Worm (Caenorhabditis elegans) whole organism, midembryonic: Measurements from ENCODE around the gene srx-114.

Experiments used
- T22C8.4 ChIP-seq: fragments of 200-800 bp; sonication (Bioruptor generic); IDR thresholded peaks from 2 replicates; pipeline ENCODE4 v1.3.6; 2022; ENCODE audit warnings: missing genetic modification characterization, missing compliant biosample characterization
- cog-1 ChIP-seq: sonication (generic microtip); optimal IDR thresholded peaks from 2 replicates; lab custom pipeline; 2016; ENCODE audit warnings: missing genetic modification characterization, missing compliant biosample characterization
- flt-1 ChIP-seq: fragments of 200-800 bp; sonication (Bioruptor generic); IDR thresholded peaks from 2 replicates; pipeline ENCODE4 v1.3.6; 2022; ENCODE audit warnings: missing genetic modification characterization, missing compliant biosample characterization
- klf-2 ChIP-seq: fragments of 200-800 bp; sonication (Bioruptor generic); conservative IDR thresholded peaks from 2 replicates; pipeline ENCODE4 v1.3.6; 2022; ENCODE audit warnings: missing genetic modification reagents, missing genetic modification characterization, missing compliant biosample characterization
- med-1 ChIP-seq: sonication (generic microtip); optimal IDR thresholded peaks from 2 replicates; lab custom pipeline; 2017; ENCODE audit warnings: missing genetic modification characterization, mild to moderate bottlenecking, missing compliant biosample characterization, antibody characterized with exemption, missing genetic modification reagents; ENCODE audit not compliant: insufficient read depth
- ref-1 ChIP-seq: fragments of 200-800 bp; sonication (Bioruptor generic); conservative IDR thresholded peaks from 2 replicates; pipeline ENCODE4 v1.3.6; 2022; ENCODE audit warnings: missing genetic modification reagents, missing genetic modification characterization, missing compliant biosample characterization
- tab-1 ChIP-seq: fragments of 200-800 bp; sonication (Bioruptor generic); IDR thresholded peaks from 2 replicates; pipeline ENCODE4 v1.3.6; 2022; ENCODE audit warnings: missing genetic modification characterization, missing compliant biosample characterization
- ztf-23 ChIP-seq: fragments of 200-800 bp; sonication (Bioruptor generic); IDR thresholded peaks from 2 replicates; pipeline ENCODE4 v1.3.6; 2022; ENCODE audit warnings: missing genetic modification reagents, missing genetic modification characterization, missing compliant biosample characterization
- ztf-29 ChIP-seq: fragments of 200-800 bp; sonication (Bioruptor generic); IDR thresholded peaks from 2 replicates; pipeline ENCODE4 v1.3.6; 2022; ENCODE audit warnings: missing genetic modification reagents, missing genetic modification characterization, missing compliant biosample characterization

srx-114 gene

DNA sequence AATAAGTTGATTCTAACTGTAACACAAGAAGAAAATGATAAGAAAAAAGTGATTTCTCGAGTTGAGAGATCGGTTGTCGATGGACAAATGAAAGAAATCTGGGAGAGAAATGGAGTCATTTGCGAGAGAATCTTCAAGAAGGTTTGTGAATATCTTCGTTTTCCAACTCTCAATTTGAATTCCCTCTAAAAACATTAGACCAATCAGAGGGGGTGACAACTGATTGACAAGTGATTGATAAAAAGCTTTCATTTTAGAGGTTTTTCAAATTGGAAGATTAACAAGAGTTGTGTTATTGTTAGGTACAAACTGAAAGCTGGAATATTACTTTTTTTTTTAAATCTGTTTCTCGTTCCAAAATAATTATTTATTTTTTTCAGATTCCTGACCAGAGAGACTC, 15.1 kb downstream of the srx-114 start:
- no peak for TF ChIP-seq ref-1 (GFP tag; lab: Robert Waterston, UW)
- no peak for TF ChIP-seq klf-2 (GFP tag; lab: Robert Waterston, UW)
- TF ChIP-seq ztf-23 (GFP tag; lab: Robert Waterston, UW), result no peak
- TF ChIP-seq flt-1 (GFP tag; lab: Robert Waterston, UW), result no peak
- no peak for TF ChIP-seq T22C8.4 (GFP tag; lab: Robert Waterston, UW)
- no peak for TF ChIP-seq tab-1
- TF ChIP-seq cog-1, result no peak
- no peak for TF ChIP-seq med-1 (GFP tag; lab: Kevin White, UChicago)
- no peak for TF ChIP-seq ztf-29 (GFP tag; lab: Robert Waterston, UW)

DNA sequence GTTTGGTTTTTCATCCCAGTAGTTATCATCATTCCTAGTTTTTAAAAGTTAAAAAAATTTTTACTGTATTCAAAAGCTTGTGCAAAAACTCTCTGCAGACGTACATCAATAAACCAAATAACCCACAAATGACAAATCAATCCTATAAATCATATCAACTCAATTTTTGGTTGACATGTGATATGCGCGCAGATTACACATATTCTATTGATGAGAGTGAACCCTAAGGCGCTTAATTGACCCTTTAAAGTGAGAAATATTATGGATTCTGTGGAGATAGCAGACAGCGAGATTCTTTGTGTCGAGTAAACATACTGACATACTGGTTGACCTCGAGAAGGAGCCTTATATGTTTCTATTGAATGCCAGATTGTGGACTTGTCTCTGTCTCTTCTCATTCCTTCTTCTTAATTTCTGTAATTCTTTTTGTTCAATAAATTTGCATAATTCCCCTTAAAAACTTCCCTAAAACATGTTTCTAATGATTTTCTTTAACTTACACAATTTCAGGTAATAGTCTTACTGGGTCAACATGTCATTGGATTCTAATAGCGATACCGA, 16.7 kb downstream of the srx-114 start, which contains the start of gene EEED8.2:
Gene EEED8.2 (plus strand): TSS at position 511 of the 561 bp plus-strand sequence.
- TF ChIP-seq cog-1 (peak; percentile 11), tab-1 (no peak)

DNA sequence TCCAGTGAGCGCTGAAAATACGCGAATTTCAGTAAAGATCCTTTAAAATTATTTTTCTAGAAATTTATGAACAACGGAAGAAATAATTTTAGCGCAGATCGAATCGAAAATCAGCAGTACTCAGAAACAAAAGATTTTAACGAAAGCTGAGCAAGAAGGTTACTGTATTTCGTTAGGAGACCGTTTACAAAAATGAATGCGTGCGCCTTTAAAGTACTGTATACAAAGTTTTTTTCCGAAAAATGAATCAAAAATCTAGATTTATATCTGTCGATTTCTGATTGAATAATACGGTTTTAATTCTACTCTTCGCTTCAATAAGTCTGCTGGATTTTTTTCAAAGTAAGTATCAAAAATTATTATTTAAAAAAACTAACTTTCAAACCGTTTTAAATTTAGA, 18.9 kb downstream of the srx-114 start, which contains the start of the genes EEED8.14 and EEED8.3:
Gene EEED8.14 (minus strand): TSS at position 13 of the 400 bp plus-strand sequence.
Gene EEED8.3 (plus strand): TSS at position 237 of the 400 bp plus-strand sequence.
- no peak for TF ChIP-seq T22C8.4 (GFP tag; lab: Robert Waterston, UW)
- TF ChIP-seq tab-1, result no peak
- no peak for TF ChIP-seq klf-2 (GFP tag; lab: Robert Waterston, UW)
- no peak for TF ChIP-seq med-1 (GFP tag; lab: Kevin White, UChicago)
- TF ChIP-seq ztf-23 (GFP tag; lab: Robert Waterston, UW), result no peak

DNA sequence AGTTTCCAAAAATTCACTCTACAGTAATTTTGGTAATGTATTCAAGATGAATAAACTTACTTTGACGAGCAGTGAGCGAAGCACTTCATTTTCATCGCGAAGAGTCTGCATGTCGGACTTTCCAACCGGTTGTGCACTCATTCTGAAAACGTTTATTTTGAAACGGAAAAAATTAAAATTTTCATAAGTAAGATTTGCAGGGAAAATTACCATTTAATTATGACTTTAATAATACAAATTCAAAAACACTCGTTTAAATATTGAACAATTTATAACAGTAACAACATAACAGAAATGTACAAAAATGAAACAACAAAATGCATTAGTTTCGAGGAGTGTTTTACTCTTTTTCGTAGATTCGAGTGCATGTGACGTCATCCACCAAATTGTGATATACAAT, 20.5 kb downstream of the srx-114 start, which contains the start of the genes EEED8.13 and EEED8.18:
Gene EEED8.13 (minus strand): TSS at position 101 of the 400 bp plus-strand sequence.
Gene EEED8.18 (minus strand): TSS at position 144 of the 400 bp plus-strand sequence.
- TF ChIP-seq ref-1 (GFP tag; lab: Robert Waterston, UW) (no peak), cog-1 (no peak), T22C8.4 (GFP tag; lab: Robert Waterston, UW) (no peak), ztf-29 (GFP tag; lab: Robert Waterston, UW) (no peak), flt-1 (GFP tag; lab: Robert Waterston, UW) (no peak), med-1 (GFP tag; lab: Kevin White, UChicago) (no peak), ztf-23 (GFP tag; lab: Robert Waterston, UW) (no peak), klf-2 (GFP tag; lab: Robert Waterston, UW) (no peak), tab-1 (no peak)

DNA sequence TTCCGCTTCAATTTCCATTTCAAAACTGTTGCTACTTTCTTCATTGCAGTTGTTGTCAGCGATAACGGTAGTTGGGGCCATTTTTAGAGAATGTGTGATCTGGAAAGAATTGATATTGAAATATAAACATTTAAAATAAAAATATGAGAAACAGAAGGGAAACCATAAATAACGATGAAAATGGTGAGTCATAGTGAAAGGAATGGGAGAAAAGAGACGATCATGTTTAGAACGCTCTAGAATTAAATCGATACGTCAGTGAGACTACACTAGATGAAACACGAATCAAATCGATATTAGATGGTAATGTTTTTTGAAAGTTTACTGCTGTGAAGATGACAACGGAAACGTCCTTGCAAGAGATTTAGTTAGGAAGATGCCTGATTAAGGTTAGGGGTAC, 24.0 kb downstream of the srx-114 start, which contains the start of the genes EEED8.12 and EEED8.4:
Gene EEED8.12 (minus strand): TSS at position 101 of the 400 bp plus-strand sequence.
Gene EEED8.4 (plus strand): TSS at position 396 of the 400 bp plus-strand sequence.
- TF ChIP-seq med-1 (GFP tag; lab: Kevin White, UChicago), result no peak
- no peak for TF ChIP-seq cog-1
- no peak for TF ChIP-seq ztf-23 (GFP tag; lab: Robert Waterston, UW)
- no peak for TF ChIP-seq flt-1 (GFP tag; lab: Robert Waterston, UW)
- TF ChIP-seq tab-1, result no peak
- TF ChIP-seq ztf-29 (GFP tag; lab: Robert Waterston, UW), result no peak
- no peak for TF ChIP-seq klf-2 (GFP tag; lab: Robert Waterston, UW)
- TF ChIP-seq T22C8.4 (GFP tag; lab: Robert Waterston, UW), result no peak
- TF ChIP-seq ref-1 (GFP tag; lab: Robert Waterston, UW), result no peak

DNA sequence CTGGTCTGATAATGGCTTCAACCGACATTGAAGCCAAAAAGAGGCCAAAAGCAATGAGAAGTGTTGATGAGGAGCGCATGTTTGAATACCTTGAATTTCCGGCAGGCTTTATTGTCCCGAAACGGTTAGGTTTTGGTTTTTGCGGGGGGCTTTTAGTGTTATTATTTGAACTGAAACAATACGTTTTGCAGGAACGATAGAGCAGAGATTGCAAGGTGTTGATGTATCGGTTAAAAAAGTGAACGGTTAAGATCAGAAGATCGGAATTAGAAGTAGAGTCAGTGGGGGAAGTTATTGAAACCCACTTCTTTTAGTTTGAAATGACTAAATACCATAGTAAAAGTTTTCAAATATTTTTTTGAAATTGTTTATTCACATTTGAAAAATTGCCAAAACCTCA, 25.4 kb downstream of the srx-114 start, which contains the start of gene clec-141:
Gene clec-141 (minus strand): TSS at position 101 of the 400 bp plus-strand sequence.
- TF ChIP-seq klf-2 (GFP tag; lab: Robert Waterston, UW) (no peak), med-1 (GFP tag; lab: Kevin White, UChicago) (no peak), cog-1 (no peak), T22C8.4 (GFP tag; lab: Robert Waterston, UW) (no peak), tab-1 (no peak), flt-1 (GFP tag; lab: Robert Waterston, UW) (no peak)

DNA sequence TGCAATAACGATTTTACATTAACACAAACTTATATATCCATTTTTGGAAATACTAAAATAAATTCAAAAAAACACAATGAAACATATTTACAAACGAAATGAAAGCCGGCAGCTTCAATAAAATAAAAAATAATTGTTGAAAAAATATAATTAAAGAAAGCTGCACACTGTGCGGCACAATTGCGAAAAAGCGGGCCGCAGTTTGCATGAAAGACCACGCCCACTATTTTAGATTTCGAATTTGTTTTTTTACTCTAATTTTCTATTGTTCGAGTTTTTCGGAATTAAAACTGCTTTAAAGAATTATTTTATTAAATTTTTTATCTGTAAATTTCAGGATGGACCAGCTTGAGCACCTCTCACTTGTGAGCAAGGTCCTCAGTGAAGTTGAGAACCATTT, 33.8 kb downstream of the srx-114 start, which contains the start of gene mog-5:
Gene mog-5 (plus strand): TSS at position 338 of the 400 bp plus-strand sequence.
- peak; percentile 87 for TF ChIP-seq ztf-29 (GFP tag; lab: Robert Waterston, UW)
- 0 out of 2 replicates have a peak, but pooled peaks have one; percentile 58 for TF ChIP-seq tab-1
- TF ChIP-seq flt-1 (GFP tag; lab: Robert Waterston, UW), result 0 out of 2 replicates have a peak, but pooled peaks have one; percentile 29
- TF ChIP-seq klf-2 (GFP tag; lab: Robert Waterston, UW), result no peak; the same call in 1 of the 2 replicates
- no peak for TF ChIP-seq T22C8.4 (GFP tag; lab: Robert Waterston, UW)
- peak; percentile 68; the same call in 1 of the 2 replicates for TF ChIP-seq ztf-23 (GFP tag; lab: Robert Waterston, UW)
- TF ChIP-seq ref-1 (GFP tag; lab: Robert Waterston, UW), result no peak
- peak; percentile 64 for TF ChIP-seq med-1 (GFP tag; lab: Kevin White, UChicago)
- TF ChIP-seq cog-1, result peak; percentile 8

DNA sequence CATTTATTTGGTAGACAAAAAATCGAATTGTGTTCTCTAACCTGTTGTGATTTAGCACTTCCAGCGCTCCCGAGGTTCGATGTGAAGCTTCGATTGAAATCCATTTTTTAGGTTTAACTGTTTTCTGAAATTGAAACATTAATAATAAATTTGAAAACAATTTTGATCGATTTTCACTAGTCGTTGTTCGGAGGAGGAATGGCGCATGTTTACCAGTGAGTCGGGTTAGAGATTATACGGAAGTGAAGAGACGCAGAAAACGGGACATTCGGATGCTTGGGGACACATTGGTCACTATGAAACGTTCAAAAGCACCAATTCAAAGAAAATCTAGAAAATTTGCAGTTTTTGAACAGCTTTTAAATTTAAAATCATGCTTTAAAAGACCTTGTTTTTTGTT, 34.2 kb downstream of the srx-114 start, which contains the start of gene fbxl-3:
Gene fbxl-3 (minus strand): TSS at position 124 of the 400 bp plus-strand sequence.
- TF ChIP-seq ztf-23 (GFP tag; lab: Robert Waterston, UW) (no peak), T22C8.4 (GFP tag; lab: Robert Waterston, UW) (no peak)

DNA sequence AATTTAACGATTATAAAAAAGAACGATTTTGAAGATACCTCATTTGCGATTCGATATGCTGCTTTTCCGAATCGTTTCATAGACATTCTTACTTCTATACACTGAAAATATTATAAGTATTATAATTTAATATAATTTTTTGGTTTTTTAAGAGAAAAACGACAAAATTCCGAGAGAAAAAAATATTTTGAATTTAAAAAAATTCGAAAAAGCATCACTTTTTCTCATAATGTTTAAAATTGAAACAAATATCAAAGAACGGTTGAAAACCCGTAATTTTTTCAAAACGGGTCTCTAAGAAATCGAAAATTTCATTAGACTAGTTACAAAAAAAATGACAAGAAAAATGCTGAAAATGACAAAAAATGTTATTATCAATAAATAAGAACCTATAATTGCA, 37.4 kb downstream of the srx-114 start, which contains the start of gene pink-1:
Gene pink-1 (minus strand): TSS at position 101 of the 400 bp plus-strand sequence.
- TF ChIP-seq flt-1 (GFP tag; lab: Robert Waterston, UW), result no peak
- TF ChIP-seq ref-1 (GFP tag; lab: Robert Waterston, UW), result no peak
- TF ChIP-seq tab-1, result no peak

DNA sequence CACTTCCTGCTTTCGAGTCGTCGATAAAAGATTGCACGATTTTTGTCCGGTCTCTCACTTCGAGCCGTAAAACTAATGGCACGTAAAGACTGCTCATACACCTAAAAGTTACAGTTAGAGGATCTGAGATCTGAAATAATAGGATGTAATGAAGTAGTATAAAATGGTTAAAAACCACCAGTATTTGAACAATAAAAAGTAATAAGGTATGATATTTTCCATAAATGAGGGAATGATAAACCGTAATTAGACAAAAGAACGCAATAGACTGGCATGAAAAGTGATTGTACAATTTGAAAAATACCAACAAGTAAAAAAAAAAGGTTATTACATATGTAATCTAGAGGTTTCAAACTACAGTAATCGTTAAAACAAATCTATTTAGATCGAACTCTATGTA, 39.9 kb downstream of the srx-114 start, which contains the start of gene brap-2:
Gene brap-2 (minus strand): TSS at position 101 of the 400 bp plus-strand sequence.
- TF ChIP-seq med-1 (GFP tag; lab: Kevin White, UChicago), result no peak
- TF ChIP-seq ref-1 (GFP tag; lab: Robert Waterston, UW), result no peak
- no peak for TF ChIP-seq T22C8.4 (GFP tag; lab: Robert Waterston, UW)
- no peak for TF ChIP-seq klf-2 (GFP tag; lab: Robert Waterston, UW)
- no peak for TF ChIP-seq tab-1
- TF ChIP-seq ztf-29 (GFP tag; lab: Robert Waterston, UW), result no peak
- TF ChIP-seq cog-1, result no peak
- no peak for TF ChIP-seq ztf-23 (GFP tag; lab: Robert Waterston, UW)
- no peak for TF ChIP-seq flt-1 (GFP tag; lab: Robert Waterston, UW)
